Worm (Caenorhabditis elegans) whole organism, L4 larva: ENCODE measurements around the gene C55C3.4.

Source experiments
- F10B5.3 ChIP-seq: sonication (generic microtip); optimal IDR thresholded peaks from 2 replicates; lab custom pipeline; 2016; ENCODE audit warnings: mild to moderate bottlenecking, missing genetic modification characterization, missing compliant biosample characterization
- F26F4.8 ChIP-seq: fragments of 200-800 bp; sonication (Bioruptor generic); conservative IDR thresholded peaks from 2 replicates; pipeline ENCODE4 v1.3.6; 2022; ENCODE audit warnings: missing genetic modification characterization, missing compliant biosample characterization
- T26A8.4 ChIP-seq: fragments of 200-800 bp; sonication (Bioruptor generic); IDR thresholded peaks from 2 replicates; pipeline ENCODE4 v1.3.6; 2022; ENCODE audit warnings: missing genetic modification characterization, missing compliant biosample characterization
- Y5F2A.4 ChIP-seq: fragments of 200-800 bp; sonication (Bioruptor generic); optimal IDR thresholded peaks from 2 replicates; lab custom pipeline; 2018; ENCODE audit warnings: mild to moderate bottlenecking, missing genetic modification characterization, missing compliant biosample characterization
- Y75B8A.6 ChIP-seq: fragments of 200-800 bp; sonication (Bioruptor generic); IDR thresholded peaks from 2 replicates; pipeline ENCODE4 v1.3.6; 2022; ENCODE audit warnings: missing genetic modification reagents, missing genetic modification characterization, missing compliant biosample characterization
- ceh-32 ChIP-seq: sonication (generic microtip); optimal IDR thresholded peaks from 2 replicates; lab custom pipeline; 2016; ENCODE audit warnings: mild to moderate bottlenecking, missing genetic modification characterization, missing compliant biosample characterization; ENCODE audit not compliant: poor library complexity
- ctbp-1 ChIP-seq: fragments of 200-800 bp; sonication (Bioruptor generic); IDR thresholded peaks from 2 replicates; pipeline ENCODE4 v1.3.6; 2022; ENCODE audit warnings: missing genetic modification reagents, missing genetic modification characterization, missing compliant biosample characterization
- daf-16 ChIP-seq, 3 experiments: sonication (generic microtip); optimal IDR thresholded peaks; 2 replicates each; lab custom pipeline; 2016 to 2017; ENCODE audit warnings: missing genetic modification characterization in 3 of 3, missing genetic modification reagents in 3 of 3, mild to moderate bottlenecking in 2 of 3, missing compliant biosample characterization in 2 of 3, missing biosample characterization in 1 of 3, moderate library complexity in 1 of 3
- dpl-1 ChIP-seq: fragments of 150-350 bp; optimal IDR thresholded peaks from 2 replicates; lab custom pipeline; 2014; ENCODE audit warnings: missing biosample characterization, missing genetic modification reagents, missing genetic modification characterization
- dve-1 ChIP-seq: sonication (generic microtip); optimal IDR thresholded peaks from 2 replicates; lab custom pipeline; 2017; ENCODE audit warnings: antibody characterized with exemption, mild to moderate bottlenecking, missing genetic modification characterization, missing compliant biosample characterization; ENCODE audit not compliant: insufficient read depth
- egl-43 ChIP-seq: fragments of 200-800 bp; sonication (Bioruptor generic); IDR thresholded peaks from 2 replicates; pipeline ENCODE4 v1.3.6; 2022; ENCODE audit warnings: missing genetic modification reagents, missing genetic modification characterization, missing compliant biosample characterization
- gei-8 ChIP-seq: fragments of 200-800 bp; sonication (Bioruptor generic); optimal IDR thresholded peaks from 2 replicates; lab custom pipeline; 2018; ENCODE audit warnings: mild to moderate bottlenecking, missing genetic modification characterization, missing compliant biosample characterization
- hif-1 ChIP-seq, 2 experiments: sonication (generic microtip); optimal IDR thresholded peaks; 2 replicates each; lab custom pipeline; 2016 to 2017; ENCODE audit warnings: missing compliant biosample characterization in 2 of 2, missing genetic modification characterization in 2 of 2, missing genetic modification reagents in 2 of 2, missing genotype in 2 of 2, mild to moderate bottlenecking in 1 of 2
- hlh-11 ChIP-seq: fragments of 200-800 bp; sonication (Bioruptor generic); optimal IDR thresholded peaks from 2 replicates; lab custom pipeline; 2018; ENCODE audit warnings: mild to moderate bottlenecking, missing genetic modification characterization, missing compliant biosample characterization
- hlh-30 ChIP-seq: sonication (generic microtip); optimal IDR thresholded peaks from 2 replicates; lab custom pipeline; 2017; ENCODE audit warnings: antibody characterized with exemption, mild to moderate bottlenecking, missing genetic modification characterization, missing compliant biosample characterization; ENCODE audit not compliant: insufficient read depth
- hmg-1.1 ChIP-seq: fragments of 200-800 bp; sonication (Bioruptor generic); IDR thresholded peaks from 2 replicates; pipeline ENCODE4 v1.3.6; 2022; ENCODE audit warnings: missing genetic modification reagents, missing genetic modification characterization, missing compliant biosample characterization
- lin-1 ChIP-seq: fragments of 200-800 bp; sonication (Bioruptor generic); IDR thresholded peaks from 2 replicates; pipeline ENCODE4 v1.3.6; 2022; ENCODE audit warnings: missing genetic modification reagents, missing genetic modification characterization, missing compliant biosample characterization
- lin-13 ChIP-seq: fragments of 150-350 bp; optimal IDR thresholded peaks from 2 replicates; lab custom pipeline; 2014; ENCODE audit warnings: missing biosample characterization, missing genetic modification reagents, missing genetic modification characterization
- lin-15B ChIP-seq: fragments of 150-350 bp; sonication (generic microtip); optimal IDR thresholded peaks from 3 replicates; lab custom pipeline; 2014; ENCODE audit warnings: missing biosample characterization, missing genetic modification characterization
- lir-3 ChIP-seq: sonication (generic microtip); optimal IDR thresholded peaks from 2 replicates; lab custom pipeline; 2016; ENCODE audit warnings: mild to moderate bottlenecking, missing genetic modification characterization, missing compliant biosample characterization
- lsy-2 ChIP-seq, 2 experiments: fragments of 150-350 bp in 1 of 2; sonication (generic microtip) in 1 of 2; optimal IDR thresholded peaks; 2 replicates each; lab custom pipeline; 2014 to 2017; ENCODE audit warnings: missing biosample characterization in 2 of 2, missing genetic modification characterization in 2 of 2
- madf-5 ChIP-seq, 2 experiments: fragments of 200-800 bp; sonication (Bioruptor generic); IDR thresholded peaks; 2 replicates each; pipeline ENCODE4 v1.3.6; 2022; ENCODE audit warnings: missing compliant biosample characterization in 2 of 2, missing genetic modification characterization in 2 of 2
- mdl-1 ChIP-seq, 2 experiments: fragments of 150-350 bp in 1 of 2; sonication (generic microtip) in 1 of 2; optimal IDR thresholded peaks; 2 replicates each; lab custom pipeline; 2014 to 2017; ENCODE audit warnings: missing biosample characterization in 2 of 2, missing genetic modification characterization in 2 of 2
- mdt-29 ChIP-seq: fragments of 200-800 bp; sonication (Bioruptor generic); IDR thresholded peaks from 2 replicates; pipeline ENCODE4 v1.3.6; 2022; ENCODE audit warnings: missing genetic modification reagents, missing genetic modification characterization, missing compliant biosample characterization
- mep-1 ChIP-seq: fragments of 150-350 bp; sonication (generic microtip); optimal IDR thresholded peaks from 3 replicates; lab custom pipeline; 2014; ENCODE audit warnings: missing biosample characterization, missing genetic modification characterization
- mes-2 ChIP-seq: sonication (generic microtip); optimal IDR thresholded peaks from 2 replicates; lab custom pipeline; 2016; ENCODE audit warnings: missing genotype, mild to moderate bottlenecking, missing genetic modification characterization, missing compliant biosample characterization; ENCODE audit not compliant: poor library complexity, severe bottlenecking
- mxl-2 ChIP-seq: fragments of 200-800 bp; sonication (Bioruptor generic); conservative IDR thresholded peaks from 2 replicates; pipeline ENCODE4 v1.3.6; 2022; ENCODE audit warnings: missing genetic modification reagents, missing genetic modification characterization, missing compliant biosample characterization
- mxl-3 ChIP-seq: fragments of 200-800 bp; sonication (Bioruptor generic); optimal IDR thresholded peaks from 2 replicates; lab custom pipeline; 2018; ENCODE audit warnings: mild to moderate bottlenecking, missing genetic modification characterization, missing compliant biosample characterization
- nhr-10 ChIP-seq: fragments of 150-350 bp; optimal IDR thresholded peaks from 2 replicates; lab custom pipeline; 2014; ENCODE audit warnings: missing biosample characterization, missing genetic modification characterization
- nhr-102 ChIP-seq: sonication (generic microtip); optimal IDR thresholded peaks from 2 replicates; lab custom pipeline; 2016; ENCODE audit warnings: mild to moderate bottlenecking, missing genetic modification characterization, moderate library complexity, missing compliant biosample characterization
- nhr-11 ChIP-seq: fragments of 150-350 bp; optimal IDR thresholded peaks from 2 replicates; lab custom pipeline; 2014; ENCODE audit warnings: missing biosample characterization, missing genetic modification characterization
- nhr-28 ChIP-seq: fragments of 150-350 bp; optimal IDR thresholded peaks from 2 replicates; lab custom pipeline; 2014; ENCODE audit warnings: missing biosample characterization, missing genetic modification characterization
- nhr-42 ChIP-seq: fragments of 200-800 bp; sonication (Bioruptor generic); IDR thresholded peaks from 2 replicates; pipeline ENCODE4 v1.3.6; 2022; ENCODE audit warnings: missing genetic modification characterization, missing compliant biosample characterization
- nhr-48 ChIP-seq: sonication (generic microtip); optimal IDR thresholded peaks from 2 replicates; lab custom pipeline; 2016; ENCODE audit warnings: mild to moderate bottlenecking, missing genetic modification characterization, missing compliant biosample characterization
- nhr-76 ChIP-seq: fragments of 150-350 bp; optimal IDR thresholded peaks from 2 replicates; lab custom pipeline; 2014; ENCODE audit warnings: missing biosample characterization, missing genetic modification characterization
- nhr-77 ChIP-seq: fragments of 150-350 bp; optimal IDR thresholded peaks from 2 replicates; lab custom pipeline; 2014; ENCODE audit warnings: missing biosample characterization, missing genetic modification characterization
- pha-4 ChIP-seq, 2 experiments: fragments of 150-350 bp in 1 of 2; fragments of 200-800 bp in 1 of 2; sonication (Bioruptor generic) in 1 of 2; IDR thresholded peaks in 1 of 2; optimal IDR thresholded peaks in 1 of 2; 2 replicates each; pipeline versions ENCODE4 v1.3.6 to Lab custom; 2014 to 2022; ENCODE audit warnings: missing genetic modification characterization in 2 of 2, missing genetic modification reagents in 2 of 2, missing biosample characterization in 1 of 2, missing compliant biosample characterization in 1 of 2
- pqm-1 ChIP-seq: sonication (generic microtip); optimal IDR thresholded peaks from 2 replicates; lab custom pipeline; 2017; ENCODE audit warnings: missing biosample characterization, missing genetic modification characterization
- rbr-2 ChIP-seq: sonication (generic microtip); optimal IDR thresholded peaks from 2 replicates; lab custom pipeline; 2016; ENCODE audit warnings: missing genotype, missing genetic modification characterization, missing compliant biosample characterization
- saeg-2 ChIP-seq: fragments of 200-800 bp; sonication (Bioruptor generic); IDR thresholded peaks from 2 replicates; pipeline ENCODE4 v1.3.6; 2022; ENCODE audit warnings: missing genetic modification reagents, missing genetic modification characterization, missing compliant biosample characterization
- set-16 ChIP-seq: fragments of 200-800 bp; sonication (Bioruptor generic); IDR thresholded peaks from 2 replicates; pipeline ENCODE4 v1.3.6; 2022; ENCODE audit warnings: missing genetic modification reagents, missing genetic modification characterization, missing compliant biosample characterization
- snpc-1.2 ChIP-seq: fragments of 200-800 bp; sonication (Bioruptor generic); IDR thresholded peaks from 2 replicates; pipeline ENCODE4 v1.3.6; 2022; ENCODE audit warnings: missing genetic modification reagents, missing genetic modification characterization, missing compliant biosample characterization
- spr-1 ChIP-seq: sonication (generic microtip); optimal IDR thresholded peaks from 2 replicates; lab custom pipeline; 2016; ENCODE audit warnings: mild to moderate bottlenecking, missing genetic modification characterization, missing compliant biosample characterization
- tra-1 ChIP-seq: fragments of 200-800 bp; sonication (Bioruptor generic); IDR thresholded peaks from 2 replicates; pipeline ENCODE4 v1.3.6; 2022; ENCODE audit warnings: missing genetic modification reagents, missing genetic modification characterization, missing compliant biosample characterization
- zip-11 ChIP-seq: fragments of 200-800 bp; sonication (Bioruptor generic); IDR thresholded peaks from 2 replicates; pipeline ENCODE4 v1.3.6; 2022; ENCODE audit warnings: missing genetic modification characterization, missing compliant biosample characterization
- ztf-11 ChIP-seq: fragments of 150-350 bp; optimal IDR thresholded peaks from 2 replicates; lab custom pipeline; 2014; ENCODE audit warnings: missing biosample characterization, missing genetic modification characterization

The C55C3.4 gene

ce11 chrIV:5657126-5657666, 20.7 kb downstream of the C55C3.4 start (continued):
- peak in 1 of 2 experiments; percentile 85 for TF ChIP-seq hif-1 (tag; optimal IDR thresholded peaks at IDR 0.05; lab: Kevin White, UChicago)
- peak; percentile 62 for TF ChIP-seq lin-13 (GFP tag; lab: Kevin White, UChicago)
- TF ChIP-seq ceh-32 = no peak
- TF ChIP-seq, all 104 proteins: peak for 35

- TF ChIP-seq saeg-2 (GFP tag; lab: Robert Waterston, UW) = no peak
- TF ChIP-seq rbr-2 (tag; lab: Kevin White, UChicago) = peak; percentile 29
- no peak for TF ChIP-seq set-16
- TF ChIP-seq nhr-102 = peak; percentile 4
- TF ChIP-seq hmg-1.1 (GFP tag; lab: Robert Waterston, UW) = peak; percentile 55
- TF ChIP-seq Y5F2A.4 (GFP tag; lab: Kevin White, UChicago) = no peak
- TF ChIP-seq pha-4 (GFP tag; IDR thresholded peaks at IDR 0.05; lab: Robert Waterston, UW) = peak; percentile 63; the same call in 1 of the 2 replicates
- TF ChIP-seq pha-4 (tag; optimal IDR thresholded peaks at IDR 0.05; lab: Kevin White, UChicago) = no peak
- no peak for TF ChIP-seq snpc-1.2 (GFP tag; lab: Robert Waterston, UW)
- TF ChIP-seq lsy-2 (tag; optimal IDR thresholded peaks at IDR 0.05; lab: Kevin White, UChicago) = peak in 1 of 2 experiments; percentile 59
- peak; percentile 72 for TF ChIP-seq nhr-77 (tag; lab: Kevin White, UChicago)
- TF ChIP-seq nhr-28 = peak; percentile 99
- no peak for TF ChIP-seq lin-1 (GFP tag; lab: Robert Waterston, UW)
- no peak for TF ChIP-seq madf-5 (GFP tag; IDR thresholded peaks at IDR 0.05; lab: Robert Waterston, UW)
- no peak for TF ChIP-seq lir-3
- TF ChIP-seq pqm-1 (tag; lab: Kevin White, UChicago) = no peak
- TF ChIP-seq nhr-48 (tag; lab: Kevin White, UChicago) = peak; percentile 73
- TF ChIP-seq hlh-30 (tag; lab: Kevin White, UChicago) = peak; percentile 51
- TF ChIP-seq nhr-10 (tag; lab: Kevin White, UChicago) = peak; percentile 71
- peak; percentile 63 for TF ChIP-seq nhr-11 (tag; lab: Kevin White, UChicago)
- 0 out of 2 replicates have a peak, but pooled peaks have one; percentile 20 for TF ChIP-seq mxl-2 (GFP tag; lab: Robert Waterston, UW)
- TF ChIP-seq ceh-32 = no peak
- TF ChIP-seq tra-1 (GFP tag; lab: Robert Waterston, UW) = peak; percentile 63; the same call in 1 of the 2 replicates
- peak; percentile 44 for TF ChIP-seq T26A8.4 (GFP tag; lab: Robert Waterston, UW)
- peak; percentile 83 for TF ChIP-seq dpl-1 (GFP tag; lab: Kevin White, UChicago)
- TF ChIP-seq daf-16 (GFP tag; optimal IDR thresholded peaks at IDR 0.05; lab: Kevin White, UChicago) = no peak
- peak; percentile 30 for TF ChIP-seq daf-16 (tag; optimal IDR thresholded peaks at IDR 0.05; lab: Kevin White, UChicago)
- no peak for TF ChIP-seq zip-11 (GFP tag; lab: Robert Waterston, UW)
- TF ChIP-seq nhr-42 (GFP tag; lab: Robert Waterston, UW) = no peak
- peak; percentile 46 for TF ChIP-seq mxl-3 (GFP tag; lab: Kevin White, UChicago)
- TF ChIP-seq gei-8 (GFP tag; lab: Kevin White, UChicago) = no peak
- peak; percentile 87 for TF ChIP-seq hlh-11 (tag; lab: Kevin White, UChicago)
- peak; percentile 38 for TF ChIP-seq spr-1 (tag; lab: Kevin White, UChicago)
- TF ChIP-seq nhr-76 = no peak
- no peak for TF ChIP-seq F26F4.8 (GFP tag; lab: Robert Waterston, UW)
- peak; percentile 81 for TF ChIP-seq dve-1 (tag; lab: Kevin White, UChicago)
- TF ChIP-seq lin-15B = peak; percentile 3
- TF ChIP-seq mdt-29 (GFP tag; lab: Robert Waterston, UW) = peak; percentile 22; the same call in 1 of the 2 replicates
- TF ChIP-seq ztf-11 (tag; lab: Kevin White, UChicago) = no peak
- TF ChIP-seq mes-2 = peak; percentile 31
- no peak for TF ChIP-seq F10B5.3 (tag; lab: Kevin White, UChicago)
- peak; percentile 77 for TF ChIP-seq mep-1 (tag; lab: Kevin White, UChicago)
- peak; percentile 43; the same call in 1 of the 2 replicates for TF ChIP-seq Y75B8A.6
- no peak for TF ChIP-seq egl-43 (GFP tag; lab: Robert Waterston, UW)
- no peak for TF ChIP-seq ctbp-1 (GFP tag; lab: Robert Waterston, UW)
- peak in 1 of 2 experiments; percentile 81 for TF ChIP-seq mdl-1 (tag; optimal IDR thresholded peaks at IDR 0.05; lab: Kevin White, UChicago)
Measured at ce11 chrIV:5655966-5656389, 22.0 kb downstream of the C55C3.4 start.
